Fruit fly (Drosophila melanogaster): ENCODE data around the gene ATPsynCF6.

The ATPsynCF6 gene

DNA sequence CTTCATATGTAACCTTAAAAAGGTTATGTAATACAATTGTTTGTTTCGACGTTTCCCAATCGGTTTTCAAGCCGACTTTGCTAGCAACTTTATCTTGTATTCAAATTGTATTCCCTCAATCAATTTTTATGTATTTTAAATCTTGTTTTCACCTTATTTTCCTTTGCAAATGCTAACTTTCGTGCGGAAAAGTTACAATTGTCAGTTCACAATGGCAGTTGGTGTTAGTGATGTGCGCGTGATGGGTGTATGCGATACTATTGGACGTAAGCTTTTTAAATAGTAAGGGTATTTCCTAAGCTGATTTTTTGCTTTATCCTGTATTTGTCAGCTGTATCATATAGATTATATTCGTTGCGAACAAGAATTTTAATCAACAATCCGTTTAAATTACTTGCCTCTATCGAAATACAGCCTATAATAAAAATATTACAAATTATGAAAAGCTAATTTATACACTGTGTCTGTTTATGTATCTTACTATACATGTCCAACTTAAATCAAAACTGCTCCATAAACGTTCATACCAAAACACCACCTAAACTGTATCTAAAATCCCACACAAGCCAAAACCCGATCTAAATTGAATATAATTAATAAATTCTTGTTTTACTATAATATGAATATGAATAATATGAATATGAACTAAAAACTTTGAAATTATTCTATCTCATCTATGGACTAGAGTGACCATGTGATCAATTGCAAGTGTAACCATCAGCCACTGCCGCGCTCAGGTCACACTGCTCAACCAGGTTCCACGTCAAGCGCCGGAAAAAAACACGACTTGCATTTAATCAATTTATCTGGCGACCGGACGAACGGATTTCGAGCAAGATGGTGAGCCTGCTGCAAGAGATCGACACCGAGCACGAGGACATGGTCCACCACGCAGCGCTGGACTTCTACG lies at the start of gene ATPsynCF6, which contains the start of gene Sec13 (continued):
- TF ChIP-seq crol (GFP tag; IDR thresholded peaks at IDR 0.05) = no peak
- peak; percentile 50 for TF ChIP-seq CG13296 (GFP tag; optimal IDR thresholded peaks at IDR 0.05)
- no peak for TF ChIP-seq pb (GFP tag; optimal IDR thresholded peaks at IDR 0.05)
- TF ChIP-seq Bteb2 (GFP tag; optimal IDR thresholded peaks at IDR 0.05) = no peak
- peak; percentile 7 for TF ChIP-seq CG12942 (GFP tag; optimal IDR thresholded peaks at IDR 0.05)
- no peak for TF ChIP-seq zf30C (GFP tag; optimal IDR thresholded peaks at IDR 0.05)
- peak; percentile 47 for TF ChIP-seq CG3995 (GFP tag; optimal IDR thresholded peaks at IDR 0.05)
- TF ChIP-seq Oli (tag; optimal IDR thresholded peaks at IDR 0.05) = peak; percentile 24
- TF ChIP-seq dm (GFP tag; optimal IDR thresholded peaks at IDR 0.05) = no peak
- no peak for TF ChIP-seq lbe (GFP tag; optimal IDR thresholded peaks at IDR 0.05)
- peak; percentile 47; the same call in 1 of the 2 replicates for TF ChIP-seq CG11085 (GFP tag; IDR thresholded peaks at IDR 0.05)
- peak; percentile 44 for TF ChIP-seq CG10366 (GFP tag; IDR thresholded peaks at IDR 0.05)
- TF ChIP-seq CG6765 (GFP tag; optimal IDR thresholded peaks at IDR 0.05) = no peak
- TF ChIP-seq Dll (GFP tag; IDR thresholded peaks at IDR 0.05; ENCODE audit: partially characterized antibody) = peak; percentile 91
- TF ChIP-seq eyg (GFP tag; optimal IDR thresholded peaks at IDR 0.05) = no peak
- peak; percentile 66 for TF ChIP-seq lmd (GFP tag; IDR thresholded peaks at IDR 0.05)
- TF ChIP-seq CG12659 (GFP tag; optimal IDR thresholded peaks at IDR 0.05) = peak; percentile 54
- TF ChIP-seq CG2129 (GFP tag; IDR thresholded peaks at IDR 0.05; ENCODE audit: partially characterized antibody) = peak; percentile 87
- peak; percentile 44; the same call in 1 of the 3 replicates for TF ChIP-seq H15 (GFP tag; IDR thresholded peaks at IDR 0.05)
- no peak for TF ChIP-seq Dip2 (GFP tag; IDR thresholded peaks at IDR 0.05)
- TF ChIP-seq NfI (GFP tag; optimal IDR thresholded peaks at IDR 0.05) = peak; percentile 18
- TF ChIP-seq CG2120 (GFP tag; optimal IDR thresholded peaks at IDR 0.05) = peak; percentile 56
- no peak for TF ChIP-seq lov (optimal IDR thresholded peaks at IDR 0.05)
- 0 out of 3 replicates have a peak, but pooled peaks have one; percentile 9 for TF ChIP-seq lov (GFP tag; IDR thresholded peaks at IDR 0.05)
- TF ChIP-seq Ssrp (tag; optimal IDR thresholded peaks at IDR 0.05) = peak; percentile 38
- TF ChIP-seq NC2α (GFP tag; optimal IDR thresholded peaks at IDR 0.05) = no peak
- no peak for TF ChIP-seq Nf-YB (GFP tag; optimal IDR thresholded peaks at IDR 0.05)
- no peak for TF ChIP-seq gcm2 (GFP tag; optimal IDR thresholded peaks at IDR 0.05)
- no peak for TF ChIP-seq CG2875 (GFP tag; optimal IDR thresholded peaks at IDR 0.05)
- peak; percentile 21 for TF ChIP-seq Sry-β (GFP tag; optimal IDR thresholded peaks at IDR 0.05)
- peak; percentile 54 for TF ChIP-seq CG4617 (GFP tag; optimal IDR thresholded peaks at IDR 0.05; ENCODE audit: borderline replicate concordance)
- TF ChIP-seq CG7357 (GFP tag; IDR thresholded peaks at IDR 0.05) = no peak
- no peak for TF ChIP-seq az2 (GFP tag; optimal IDR thresholded peaks at IDR 0.05)
- no peak for TF ChIP-seq CG8089 (GFP tag; optimal IDR thresholded peaks at IDR 0.05)
- no peak for TF ChIP-seq Gsc (GFP tag; IDR thresholded peaks at IDR 0.05)
- TF ChIP-seq usp (GFP tag; optimal IDR thresholded peaks at IDR 0.05) = no peak
- TF ChIP-seq CG7556 (GFP tag; optimal IDR thresholded peaks at IDR 0.05) = peak; percentile 26
- TF ChIP-seq Trl (optimal IDR thresholded peaks at IDR 0.05) = no peak
- peak; percentile 41 for TF ChIP-seq Trl (GFP tag; optimal IDR thresholded peaks at IDR 0.05)
- peak; percentile 85 for TF ChIP-seq hbn (GFP tag; IDR thresholded peaks at IDR 0.05; ENCODE audit: partially characterized antibody)
- no peak for TF ChIP-seq sens-2 (GFP tag; IDR thresholded peaks at IDR 0.05)
- no peak for TF ChIP-seq pros (GFP tag; optimal IDR thresholded peaks at IDR 0.05)
- TF ChIP-seq Jarid2 (GFP tag; optimal IDR thresholded peaks at IDR 0.05) = no peak
- TF ChIP-seq kah (GFP tag; optimal IDR thresholded peaks at IDR 0.05) = no peak
- TF ChIP-seq CrebB (tag; optimal IDR thresholded peaks at IDR 0.05) = no peak
- peak; percentile 56 for TF ChIP-seq CoRest (tag; optimal IDR thresholded peaks at IDR 0.05)
- peak; percentile 27 for TF ChIP-seq CG10209 (GFP tag; optimal IDR thresholded peaks at IDR 0.05)
- peak; percentile 22; the same call in 1 of the 2 replicates for TF ChIP-seq CG4730 (GFP tag; IDR thresholded peaks at IDR 0.05)
- TF ChIP-seq Optix (GFP tag; IDR thresholded peaks at IDR 0.05) = no peak

Measured in whole organism, embryonic.